Fruit fly (Drosophila melanogaster) whole organism, pupa: ENCODE results near the gene CG7781.

Experiments
- CG10348 ChIP-seq: fragments of 200-800 bp; sonication (Bioruptor generic); IDR thresholded peaks from 2 replicates; pipeline ENCODE4 v1.3.6; 2022; ENCODE audit warnings: missing biosample characterization, missing genetic modification characterization
- CG12605 ChIP-seq: fragments of 200-800 bp; sonication (Bioruptor generic); IDR thresholded peaks from 2 replicates; pipeline ENCODE4 v1.3.6; 2022; ENCODE audit warnings: missing biosample characterization, missing genetic modification characterization
- CG13204 ChIP-seq: fragments of 200-800 bp; sonication (Bioruptor generic); optimal IDR thresholded peaks from 2 replicates; lab custom pipeline; 2018; ENCODE audit warnings: missing biosample characterization, mild to moderate bottlenecking, missing genetic modification characterization, moderate library complexity
- CG14655 ChIP-seq: fragments of 200-800 bp; sonication (Bioruptor generic); optimal IDR thresholded peaks from 3 replicates; lab custom pipeline; 2017; ENCODE audit warnings: mild to moderate bottlenecking, missing biosample characterization, missing genetic modification reagents, missing genetic modification characterization
- CG15710 ChIP-seq: fragments of 200-800 bp; sonication (Bioruptor generic); optimal IDR thresholded peaks from 2 replicates; lab custom pipeline; 2018; ENCODE audit warnings: missing biosample characterization, mild to moderate bottlenecking, missing genetic modification characterization, moderate library complexity
- CG17806 ChIP-seq: fragments of 200-800 bp; sonication (Bioruptor generic); optimal IDR thresholded peaks from 2 replicates; lab custom pipeline; 2018; ENCODE audit warnings: missing biosample characterization, mild to moderate bottlenecking, missing genetic modification characterization, moderate library complexity
- CG32121 ChIP-seq: fragments of 200-800 bp; sonication (Bioruptor generic); IDR thresholded peaks from 2 replicates; pipeline ENCODE4 v1.3.6; 2022; ENCODE audit warnings: missing biosample characterization, missing genetic modification characterization
- CG34367 ChIP-seq: fragments of 200-800 bp; sonication (Bioruptor generic); optimal IDR thresholded peaks from 2 replicates; lab custom pipeline; 2018; ENCODE audit warnings: missing biosample characterization, mild to moderate bottlenecking, missing genetic modification characterization
- CG4496 ChIP-seq: fragments of 200-800 bp; sonication (Bioruptor generic); IDR thresholded peaks from 3 replicates; pipeline ENCODE4 v1.3.6; 2022; ENCODE audit warnings: missing biosample characterization, missing genetic modification characterization
- CG8159 ChIP-seq: fragments of 200-800 bp; sonication (Bioruptor generic); optimal IDR thresholded peaks from 3 replicates; lab custom pipeline; 2018; ENCODE audit warnings: missing biosample characterization, mild to moderate bottlenecking, missing genetic modification characterization, moderate library complexity
- CG8301 ChIP-seq: fragments of 200-800 bp; sonication (Bioruptor generic); optimal IDR thresholded peaks from 2 replicates; lab custom pipeline; 2018; ENCODE audit warnings: missing biosample characterization, mild to moderate bottlenecking, missing genetic modification characterization
- CG9948 ChIP-seq: fragments of 200-800 bp; sonication (Bioruptor generic); optimal IDR thresholded peaks from 2 replicates; lab custom pipeline; 2018; ENCODE audit warnings: missing biosample characterization, mild to moderate bottlenecking, missing genetic modification characterization, moderate library complexity
- D1 ChIP-seq: fragments of 200-800 bp; sonication (Bioruptor generic); optimal IDR thresholded peaks from 2 replicates; lab custom pipeline; 2018; ENCODE audit warnings: missing biosample characterization, mild to moderate bottlenecking, missing genetic modification characterization, moderate library complexity
- EcR ChIP-seq: fragments of 200-800 bp; sonication (Bioruptor generic); optimal IDR thresholded peaks from 3 replicates; lab custom pipeline; 2019; ENCODE audit warnings: missing biosample characterization, missing genetic modification characterization, mild to moderate bottlenecking, moderate library complexity, missing genetic modification reagents
- Ets98B ChIP-seq: fragments of 200-800 bp; sonication (Bioruptor generic); IDR thresholded peaks from 2 replicates; pipeline ENCODE4 v1.3.6; 2022; ENCODE audit warnings: missing biosample characterization, missing genetic modification characterization
- Pif1A ChIP-seq: fragments of 200-800 bp; sonication (Bioruptor generic); optimal IDR thresholded peaks from 3 replicates; lab custom pipeline; 2016; ENCODE audit warnings: missing biosample characterization, missing genetic modification characterization
- Pif1B ChIP-seq: fragments of 200-800 bp; sonication (Bioruptor generic); optimal IDR thresholded peaks from 3 replicates; lab custom pipeline; 2016; ENCODE audit warnings: missing biosample characterization, missing genetic modification characterization
- Snoo ChIP-seq: fragments of 200-800 bp; sonication (Bioruptor generic); optimal IDR thresholded peaks from 3 replicates; lab custom pipeline; 2017; ENCODE audit warnings: missing biosample characterization, mild to moderate bottlenecking, missing genetic modification characterization, inconsistent platforms
- fd96Ca ChIP-seq: fragments of 200-800 bp; sonication (Bioruptor generic); IDR thresholded peaks from 3 replicates; pipeline ENCODE4 v1.3.6; 2022; ENCODE audit warnings: missing biosample characterization, missing genetic modification characterization
- gl ChIP-seq: fragments of 200-800 bp; sonication (Bioruptor generic); optimal IDR thresholded peaks from 2 replicates; lab custom pipeline; 2018; ENCODE audit warnings: missing biosample characterization, mild to moderate bottlenecking, missing genetic modification characterization
- rn ChIP-seq: fragments of 200-800 bp; sonication (Bioruptor generic); IDR thresholded peaks from 2 replicates; pipeline ENCODE4 v1.3.6; 2022; ENCODE audit warnings: missing biosample characterization, missing genetic modification characterization

Gene CG7781

DNA sequence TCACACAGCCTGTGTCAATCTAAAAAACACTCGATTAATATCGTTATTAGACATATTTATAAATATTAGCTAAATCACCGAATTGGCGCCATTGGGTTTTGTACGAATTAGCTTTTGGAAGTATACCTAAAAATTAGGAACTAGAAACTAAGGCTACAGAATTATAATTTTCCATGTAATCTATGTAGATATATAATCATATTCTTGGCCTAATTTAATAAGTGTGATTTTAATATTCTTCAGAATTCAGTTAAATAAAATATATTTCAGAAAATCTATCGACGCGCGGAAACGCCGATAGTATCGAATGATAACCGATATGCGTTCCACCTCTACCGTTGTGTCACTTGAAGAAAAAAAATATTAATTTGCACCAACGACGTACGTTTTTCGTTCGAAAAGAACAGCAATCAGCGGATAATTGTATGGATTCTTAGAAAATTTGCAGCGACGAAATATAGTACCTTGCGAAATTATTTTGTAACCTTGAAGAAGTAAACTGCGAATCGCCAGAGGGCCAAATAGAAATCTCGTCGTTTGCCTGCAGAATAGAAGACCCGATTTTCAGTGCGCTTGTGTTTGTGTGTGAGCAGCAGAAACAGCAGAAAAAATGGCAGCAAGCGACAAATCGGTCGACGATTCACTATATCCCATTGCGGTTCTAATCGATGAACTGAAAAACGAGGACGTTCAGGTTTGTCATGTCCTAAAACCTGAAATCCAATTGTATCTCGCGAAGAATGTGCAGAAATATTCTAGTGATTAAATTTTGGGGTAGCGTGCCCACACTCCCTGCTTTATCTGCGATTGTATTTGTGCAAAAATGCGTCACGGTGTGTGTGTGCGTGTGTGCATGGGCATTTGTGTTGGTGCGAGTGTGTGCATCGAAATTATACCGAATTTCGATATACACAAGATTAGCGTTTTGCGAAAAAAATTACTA lies 40.8 kb upstream of the CG7781 start, which contains the start of gene Pp2A-29B:
TSS of gene Pp2A-29B (plus strand) at position 338 of the 943 bp plus-strand sequence.
- TF ChIP-seq CG9948 (tag; lab: Kevin White, UChicago) (no peak), CG8159 (peak; percentile 32), CG15710 (peak; percentile 13), Pif1A (GFP tag; lab: Kevin White, UChicago) (peak; percentile 4), fd96Ca (GFP tag; lab: Robert Waterston, UW) (0 out of 3 replicates have a peak, but pooled peaks have one; percentile 15), CG12605 (no peak)

DNA sequence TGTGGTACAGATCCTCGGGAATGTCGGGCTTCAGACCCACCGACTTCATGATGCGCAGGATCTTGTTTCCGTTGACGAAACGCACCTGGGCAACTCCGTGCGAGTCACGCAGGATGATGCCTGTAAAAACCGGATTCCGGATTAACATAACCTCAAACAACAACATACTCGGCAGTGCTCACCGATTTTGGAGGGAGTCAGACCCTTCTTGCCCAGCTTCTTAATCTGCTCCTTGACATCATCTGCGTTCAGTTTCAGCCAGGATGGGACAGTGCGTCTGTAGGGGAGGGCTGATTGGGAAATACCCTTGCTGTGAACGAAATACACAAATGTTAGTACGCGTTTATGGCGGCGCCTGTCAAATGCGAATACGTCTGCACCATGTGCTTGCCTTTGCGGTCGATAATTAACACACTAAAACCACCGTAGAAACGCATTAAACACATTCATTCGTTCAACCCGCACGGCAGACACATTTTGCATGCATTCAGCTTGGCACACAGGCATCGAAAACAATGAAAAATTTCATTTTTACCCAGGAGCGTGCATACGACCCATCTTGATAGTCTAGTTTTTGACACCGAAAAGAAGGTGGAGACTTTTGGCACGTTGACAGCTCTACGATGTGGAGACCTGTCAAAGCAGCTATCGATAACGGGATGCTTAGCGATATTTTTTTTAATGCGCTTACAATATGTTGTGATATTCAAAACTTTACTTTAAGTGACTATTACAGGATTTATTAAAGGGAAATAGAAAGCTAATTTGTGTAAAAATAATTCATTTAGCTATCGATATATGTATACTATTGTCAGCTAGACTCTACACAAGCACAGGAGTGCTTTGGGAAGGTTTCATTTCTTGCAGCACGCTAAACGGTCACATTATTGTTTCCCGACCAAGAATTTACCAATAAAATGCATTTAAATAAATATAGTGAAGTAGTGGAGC lies 39.1 kb upstream of the CG7781 start, which contains the start of the genes RpS13 and CSN8:
TSS of gene RpS13 (minus strand) at position 657 of the 951 bp plus-strand sequence.
TSS of gene CSN8 (plus strand) at position 850 of the 951 bp plus-strand sequence.
- TF ChIP-seq CG4496 (GFP tag; lab: Robert Waterston, UW) (0 out of 3 replicates have a peak, but pooled peaks have one; percentile 18), Pif1B (no peak), CG32121 (GFP tag; lab: Robert Waterston, UW) (0 out of 2 replicates have a peak, but pooled peaks have one; percentile 11)
- TF ChIP-seq, all 21 proteins: peak for 2

DNA sequence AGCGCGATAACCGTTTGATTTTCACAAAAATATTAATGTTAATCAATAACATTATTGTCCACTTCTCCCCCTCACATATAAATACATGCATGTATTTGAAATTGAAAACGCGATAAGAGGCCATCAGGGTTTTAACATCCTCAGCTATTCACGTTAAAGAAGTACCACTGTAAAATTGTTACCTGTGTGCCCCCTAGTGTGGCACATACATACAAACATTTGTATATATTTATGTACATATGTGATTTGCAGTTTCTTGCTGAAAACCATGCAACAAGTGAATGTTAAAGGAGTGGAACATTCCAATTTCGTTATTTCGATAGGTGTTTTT lies 37.7 kb upstream of the CG7781 start:
- peak; percentile 6; the same call in 1 of the 3 replicates for TF ChIP-seq CG4496 (GFP tag; lab: Robert Waterston, UW)
- no peak for TF ChIP-seq Snoo
- no peak for TF ChIP-seq Ets98B (GFP tag; lab: Robert Waterston, UW)

DNA sequence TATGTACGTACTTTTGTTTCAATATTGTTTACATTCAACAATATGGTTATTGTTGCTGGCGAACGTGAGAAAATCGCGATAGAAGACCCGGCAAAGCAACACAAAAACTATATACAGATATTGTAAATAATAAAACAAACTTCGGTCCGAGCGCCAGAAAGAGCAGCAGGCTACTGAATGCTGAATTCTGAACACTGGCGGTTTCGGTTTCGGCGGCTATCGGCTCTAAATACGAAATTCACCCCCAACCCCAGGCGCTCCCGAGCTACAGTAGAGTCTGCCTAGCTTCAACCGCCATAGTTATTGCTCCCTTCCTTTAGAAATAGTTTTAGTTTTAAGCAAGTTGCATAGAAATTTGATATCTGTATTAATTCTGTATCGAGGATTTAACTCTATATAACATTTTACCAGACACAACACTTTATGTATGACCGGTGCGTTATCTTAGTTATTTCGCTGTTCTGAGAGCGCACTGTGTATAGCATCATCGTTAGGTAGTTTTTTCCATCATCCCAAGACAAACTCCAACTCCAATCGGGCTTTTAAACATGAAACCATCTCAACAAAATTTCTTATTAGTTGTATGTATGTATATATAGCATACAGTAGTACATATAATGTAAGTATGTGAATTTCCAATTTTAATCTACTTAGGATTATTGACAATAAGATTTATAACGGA lies 37.2 kb upstream of the CG7781 start, which contains the start of gene CG7627:
TSS of gene CG7627 (minus strand) at position 197 of the 682 bp plus-strand sequence.
- TF ChIP-seq gl (tag; lab: Kevin White, UChicago) (peak; percentile 7), Ets98B (GFP tag; lab: Robert Waterston, UW) (peak; percentile 66), fd96Ca (GFP tag; lab: Robert Waterston, UW) (peak; percentile 78; the same call in 2 of the 3 replicates), CG8159 (peak; percentile 63), CG12605 (peak; percentile 59), rn (GFP tag; lab: Robert Waterston, UW) (peak; percentile 45), CG13204 (GFP tag; lab: Kevin White, UChicago) (no peak), CG9948 (tag; lab: Kevin White, UChicago) (peak; percentile 51), CG8301 (tag; lab: Kevin White, UChicago) (peak; percentile 58), CG17806 (tag; lab: Kevin White, UChicago) (peak; percentile 46), Snoo (peak; percentile 49), Pif1B (peak; percentile 13), EcR (no peak), Pif1A (GFP tag; lab: Kevin White, UChicago) (peak; percentile 43), CG10348 (GFP tag; lab: Robert Waterston, UW) (peak; percentile 35; the same call in 1 of the 2 replicates), CG34367 (tag; lab: Kevin White, UChicago) (peak; percentile 26), CG32121 (GFP tag; lab: Robert Waterston, UW) (peak; percentile 54), CG15710 (peak; percentile 40), CG4496 (GFP tag; lab: Robert Waterston, UW) (peak; percentile 80), D1 (tag; lab: Kevin White, UChicago) (no peak), CG14655 (GFP tag; lab: Kevin White, UChicago) (peak; percentile 68)

DNA sequence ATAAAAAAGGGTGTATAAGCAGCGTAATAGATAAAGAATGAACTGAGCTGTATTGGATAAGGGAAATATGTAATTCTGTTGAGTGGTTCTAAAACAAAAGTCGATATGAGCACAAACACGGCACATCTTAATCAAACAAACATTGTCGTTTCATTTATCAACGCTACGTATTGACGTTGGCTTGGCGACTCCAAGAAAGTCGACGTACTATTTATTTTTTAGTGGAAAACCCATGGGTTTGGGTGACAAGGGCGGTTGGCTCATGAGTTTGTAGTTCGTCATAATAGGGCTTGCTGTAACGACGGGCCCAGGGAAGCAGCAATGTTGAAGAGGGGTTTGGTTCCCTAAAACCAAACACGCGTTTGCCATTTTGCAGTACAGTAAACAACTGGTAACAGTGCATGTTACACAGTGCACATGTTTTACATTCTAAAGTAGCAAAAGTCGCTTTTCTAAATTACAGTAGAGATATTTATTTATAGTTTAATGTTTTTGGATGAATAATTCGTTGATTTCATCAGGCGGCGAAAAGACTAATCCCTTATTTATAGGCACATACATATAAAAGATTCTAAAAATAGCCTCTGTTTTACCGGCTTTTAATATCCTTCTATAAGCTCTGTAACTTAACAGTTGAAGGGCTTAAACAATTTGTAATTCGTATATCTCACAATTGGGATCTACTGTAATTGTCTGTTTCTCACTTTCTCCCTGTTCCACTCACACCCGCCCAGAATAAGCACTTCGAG lies 36.2 kb upstream of the CG7781 start:
- TF ChIP-seq CG4496 (GFP tag; lab: Robert Waterston, UW) (peak; percentile 40; the same call in 1 of the 3 replicates), CG12605 (no peak), CG10348 (GFP tag; lab: Robert Waterston, UW) (no peak), CG14655 (GFP tag; lab: Kevin White, UChicago) (peak; percentile 67), CG32121 (GFP tag; lab: Robert Waterston, UW) (no peak), CG9948 (tag; lab: Kevin White, UChicago) (peak; percentile 57), Pif1B (no peak), Pif1A (GFP tag; lab: Kevin White, UChicago) (peak; percentile 46), D1 (tag; lab: Kevin White, UChicago) (peak; percentile 7), CG8159 (peak; percentile 56), gl (tag; lab: Kevin White, UChicago) (no peak), Snoo (peak; percentile 30), EcR (no peak), CG15710 (peak; percentile 64), CG34367 (tag; lab: Kevin White, UChicago) (peak; percentile 37), CG13204 (GFP tag; lab: Kevin White, UChicago) (no peak), CG17806 (tag; lab: Kevin White, UChicago) (peak; percentile 38), fd96Ca (GFP tag; lab: Robert Waterston, UW) (no peak), rn (GFP tag; lab: Robert Waterston, UW) (no peak), CG8301 (tag; lab: Kevin White, UChicago) (peak; percentile 59), Ets98B (GFP tag; lab: Robert Waterston, UW) (no peak)
